Worm (Caenorhabditis elegans) whole organism, midembryonic: ENCODE data around the gene F49C12.3.
"Not testable (repeated sequence)": the region's sequence is repeated elsewhere in the genome, so short reads cannot be mapped to it uniquely, and the experiment has no call there.

ENCODE experiments used
- T22C8.4 ChIP-seq: fragments of 200-800 bp; sonication (Bioruptor generic); IDR thresholded peaks from 2 replicates; pipeline ENCODE4 v1.3.6; 2022; ENCODE audit warnings: missing genetic modification characterization, missing compliant biosample characterization
- cog-1 ChIP-seq: sonication (generic microtip); optimal IDR thresholded peaks from 2 replicates; lab custom pipeline; 2016; ENCODE audit warnings: missing genetic modification characterization, missing compliant biosample characterization
- flt-1 ChIP-seq: fragments of 200-800 bp; sonication (Bioruptor generic); IDR thresholded peaks from 2 replicates; pipeline ENCODE4 v1.3.6; 2022; ENCODE audit warnings: missing genetic modification characterization, missing compliant biosample characterization
- klf-2 ChIP-seq: fragments of 200-800 bp; sonication (Bioruptor generic); conservative IDR thresholded peaks from 2 replicates; pipeline ENCODE4 v1.3.6; 2022; ENCODE audit warnings: missing genetic modification reagents, missing genetic modification characterization, missing compliant biosample characterization
- med-1 ChIP-seq: sonication (generic microtip); optimal IDR thresholded peaks from 2 replicates; lab custom pipeline; 2017; ENCODE audit warnings: missing genetic modification characterization, mild to moderate bottlenecking, missing compliant biosample characterization, antibody characterized with exemption, missing genetic modification reagents; ENCODE audit not compliant: insufficient read depth
- ref-1 ChIP-seq: fragments of 200-800 bp; sonication (Bioruptor generic); conservative IDR thresholded peaks from 2 replicates; pipeline ENCODE4 v1.3.6; 2022; ENCODE audit warnings: missing genetic modification reagents, missing genetic modification characterization, missing compliant biosample characterization
- tab-1 ChIP-seq: fragments of 200-800 bp; sonication (Bioruptor generic); IDR thresholded peaks from 2 replicates; pipeline ENCODE4 v1.3.6; 2022; ENCODE audit warnings: missing genetic modification characterization, missing compliant biosample characterization
- ztf-23 ChIP-seq: fragments of 200-800 bp; sonication (Bioruptor generic); IDR thresholded peaks from 2 replicates; pipeline ENCODE4 v1.3.6; 2022; ENCODE audit warnings: missing genetic modification reagents, missing genetic modification characterization, missing compliant biosample characterization
- ztf-29 ChIP-seq: fragments of 200-800 bp; sonication (Bioruptor generic); IDR thresholded peaks from 2 replicates; pipeline ENCODE4 v1.3.6; 2022; ENCODE audit warnings: missing genetic modification reagents, missing genetic modification characterization, missing compliant biosample characterization

F49C12.3 gene

ce11 chrIV:9261687-9262086 is 38.5 kb upstream of the F49C12.3 start, which contains the start of gene col-120:
TSS of gene col-120 (minus strand) at chrIV:9261787.
- TF ChIP-seq cog-1 (tag; lab: Kevin White, UChicago): no peak
- no peak for TF ChIP-seq med-1 (GFP tag; lab: Kevin White, UChicago)
- TF ChIP-seq flt-1: no peak
- no peak for TF ChIP-seq klf-2
- no peak for TF ChIP-seq ztf-29 (GFP tag; lab: Robert Waterston, UW)

DNA sequence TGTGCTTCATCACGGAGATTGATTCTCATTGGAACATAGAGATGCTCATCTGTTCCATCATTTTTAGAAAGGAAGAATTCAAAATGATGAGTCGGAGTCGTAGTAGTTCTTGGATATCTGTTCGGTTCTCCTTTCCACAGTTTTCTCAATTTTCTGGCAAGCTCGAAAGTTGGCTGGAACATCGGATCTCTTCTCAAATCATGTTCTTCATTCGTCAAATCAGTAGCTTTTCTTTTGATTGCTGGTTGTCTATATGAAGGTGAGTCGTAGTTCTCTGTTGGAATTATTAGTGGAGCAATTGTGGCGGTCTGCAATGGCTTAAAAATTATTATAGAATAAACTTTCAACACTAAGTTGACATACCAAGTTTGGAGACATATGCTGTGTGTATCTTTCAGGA is 37.9 kb upstream of the F49C12.3 start:
- TF ChIP-seq ztf-29 (GFP tag; lab: Robert Waterston, UW): no peak
- no peak for TF ChIP-seq ref-1 (GFP tag; lab: Robert Waterston, UW)
- no peak for TF ChIP-seq klf-2
- no peak for TF ChIP-seq tab-1
- TF ChIP-seq T22C8.4 (GFP tag; lab: Robert Waterston, UW): no peak
- TF ChIP-seq med-1 (GFP tag; lab: Kevin White, UChicago): no peak
- no peak for TF ChIP-seq ztf-23
- TF ChIP-seq flt-1: no peak
- no peak for TF ChIP-seq cog-1 (tag; lab: Kevin White, UChicago)

DNA sequence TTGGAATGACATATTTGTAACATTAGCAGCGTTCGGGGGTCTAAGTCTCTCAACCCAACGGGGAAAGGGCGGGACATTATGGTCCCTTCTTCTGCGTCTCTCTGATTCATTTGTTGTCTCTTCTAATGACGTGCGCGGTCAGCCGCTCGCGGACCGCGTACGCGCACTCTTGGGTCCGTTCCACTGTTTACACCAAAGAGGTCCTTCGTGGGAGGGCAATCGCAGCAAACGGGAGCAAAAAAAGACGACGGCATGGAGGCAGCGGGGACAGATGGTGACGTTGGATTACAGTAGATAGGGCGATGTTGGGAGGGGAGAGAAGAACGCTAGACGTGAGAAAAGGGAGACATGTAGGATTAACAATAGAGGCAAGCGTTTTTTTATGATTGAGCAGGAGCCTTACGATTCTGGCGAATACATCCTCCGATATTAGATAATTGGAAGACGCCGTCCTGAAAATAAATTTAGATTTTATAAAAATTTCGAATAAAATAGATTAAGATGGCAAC is 36.4 kb upstream of the F49C12.3 start, which contains the start of gene flh-1:
flh-1 (minus strand) TSS at position 459 of the 509 bp plus-strand sequence.
- no peak for TF ChIP-seq T22C8.4 (GFP tag; lab: Robert Waterston, UW)
- peak; percentile 63; the same call in 1 of the 2 replicates for TF ChIP-seq tab-1
- TF ChIP-seq flt-1: peak; percentile 76

DNA sequence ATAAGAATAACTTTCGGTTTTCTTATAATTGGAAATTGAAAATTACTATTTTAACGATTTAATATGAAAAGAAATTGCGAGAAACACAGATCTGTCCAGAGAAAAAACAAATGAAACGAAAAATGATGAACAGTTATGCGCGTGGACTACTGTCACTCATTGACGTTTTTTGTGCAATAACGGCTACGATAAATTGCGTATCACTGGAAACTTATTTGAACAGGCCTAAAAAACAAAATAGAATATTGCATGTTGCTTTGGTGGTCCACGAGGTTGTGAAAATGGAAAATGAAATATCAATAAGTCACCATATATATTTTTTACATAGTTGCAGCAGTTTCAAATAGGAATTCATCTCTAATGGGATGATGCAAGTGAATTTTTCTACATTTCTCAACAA is 35.7 kb upstream of the F49C12.3 start:
- TF ChIP-seq ztf-23: no peak
- no peak for TF ChIP-seq cog-1 (tag; lab: Kevin White, UChicago)
- no peak for TF ChIP-seq tab-1
- no peak for TF ChIP-seq ztf-29 (GFP tag; lab: Robert Waterston, UW)
- no peak for TF ChIP-seq flt-1
- no peak for TF ChIP-seq T22C8.4 (GFP tag; lab: Robert Waterston, UW)
- TF ChIP-seq klf-2: no peak
- TF ChIP-seq ref-1 (GFP tag; lab: Robert Waterston, UW): no peak
- no peak for TF ChIP-seq med-1 (GFP tag; lab: Kevin White, UChicago)

ce11 chrIV:9266464-9266863 is 33.8 kb upstream of the F49C12.3 start, which contains the start of gene Y11D7A.19:
TSS of gene Y11D7A.19 (minus strand) at chrIV:9266564.
- TF ChIP-seq med-1 (GFP tag; lab: Kevin White, UChicago) (no peak), cog-1 (tag; lab: Kevin White, UChicago) (no peak), ztf-23 (no peak), ref-1 (GFP tag; lab: Robert Waterston, UW) (no peak), flt-1 (no peak), ztf-29 (GFP tag; lab: Robert Waterston, UW) (no peak), tab-1 (no peak), klf-2 (no peak), T22C8.4 (GFP tag; lab: Robert Waterston, UW) (no peak)

ce11 chrIV:9267581-9267980 is 32.6 kb upstream of the F49C12.3 start:
- no peak for TF ChIP-seq T22C8.4 (GFP tag; lab: Robert Waterston, UW)
- no peak for TF ChIP-seq flt-1
- TF ChIP-seq ref-1 (GFP tag; lab: Robert Waterston, UW): no peak
- no peak for TF ChIP-seq ztf-29 (GFP tag; lab: Robert Waterston, UW)
- no peak for TF ChIP-seq ztf-23
- TF ChIP-seq cog-1 (tag; lab: Kevin White, UChicago): no peak
- TF ChIP-seq klf-2: no peak
- no peak for TF ChIP-seq tab-1
- no peak for TF ChIP-seq med-1 (GFP tag; lab: Kevin White, UChicago)

DNA sequence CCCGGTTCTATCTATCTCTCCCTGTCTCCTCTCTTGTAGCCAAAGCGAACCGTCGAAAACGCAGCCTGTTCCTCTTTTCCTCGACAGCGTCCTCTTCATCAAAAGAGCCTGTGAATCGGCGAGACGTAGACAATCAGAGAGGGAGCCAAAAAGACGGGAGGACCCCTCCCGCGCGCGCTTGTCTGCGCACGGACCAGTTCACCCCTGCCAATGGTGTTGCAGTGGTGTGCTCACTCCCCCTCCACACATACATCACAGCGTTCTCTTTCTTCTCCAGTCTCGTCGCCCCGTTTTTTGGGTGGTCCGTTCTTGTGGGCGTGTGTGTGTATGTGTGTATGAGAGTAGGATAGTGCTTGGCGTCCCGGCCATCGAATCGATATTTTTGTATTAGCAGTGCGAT is 31.3 kb upstream of the F49C12.3 start:
- peak; percentile 68; the same call in 1 of the 2 replicates for TF ChIP-seq tab-1
- no peak for TF ChIP-seq ztf-29 (GFP tag; lab: Robert Waterston, UW)
- no peak for TF ChIP-seq klf-2
- peak; percentile 66; the same call in 1 of the 2 replicates for TF ChIP-seq flt-1

ce11 chrIV:9269796-9270195 is 30.4 kb upstream of the F49C12.3 start, which contains the start of gene flh-3:
TSS of gene flh-3 (plus strand) at chrIV:9270096.
- TF ChIP-seq klf-2: no peak
- no peak for TF ChIP-seq T22C8.4 (GFP tag; lab: Robert Waterston, UW)
- TF ChIP-seq flt-1: no peak
- TF ChIP-seq ztf-23: no peak
- TF ChIP-seq cog-1 (tag; lab: Kevin White, UChicago): no peak
- TF ChIP-seq tab-1: no peak
- no peak for TF ChIP-seq ref-1 (GFP tag; lab: Robert Waterston, UW)
- no peak for TF ChIP-seq med-1 (GFP tag; lab: Kevin White, UChicago)
- TF ChIP-seq ztf-29 (GFP tag; lab: Robert Waterston, UW): no peak

ce11 chrIV:9274008-9274529 is 26.2 kb upstream of the F49C12.3 start, which contains the start of gene nmy-3:
TSS of gene nmy-3 (plus strand) at chrIV:9274479.
- TF ChIP-seq ztf-29 (GFP tag; lab: Robert Waterston, UW) (no peak), ref-1 (GFP tag; lab: Robert Waterston, UW) (no peak), tab-1 (no peak), klf-2 (no peak)

DNA sequence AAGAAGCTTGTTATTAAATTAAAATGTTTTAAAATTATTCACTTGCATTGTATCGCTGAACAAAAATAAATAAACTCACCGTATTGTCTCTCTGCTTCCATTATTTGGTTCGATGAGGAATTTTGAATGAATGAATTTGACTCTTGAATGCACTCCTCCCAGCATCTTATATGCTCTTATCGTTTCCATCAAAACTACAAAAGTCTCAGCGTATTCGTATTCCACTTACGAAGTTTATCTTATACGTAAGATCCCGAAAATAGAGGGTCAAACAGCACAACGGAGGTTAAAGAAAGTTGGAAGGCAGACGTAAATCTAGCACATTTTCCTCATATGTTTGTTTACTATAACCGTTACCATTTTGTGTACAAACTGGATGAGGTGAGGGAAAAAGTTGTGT is 13.9 kb upstream of the F49C12.3 start, which contains the start of gene nhr-267:
nhr-267 (minus strand) TSS at position 101 of the 400 bp plus-strand sequence.
- TF ChIP-seq T22C8.4 (GFP tag; lab: Robert Waterston, UW); flt-1; med-1 (GFP tag; lab: Kevin White, UChicago): not testable (repeated sequence)
